Fruit fly (Drosophila melanogaster): ENCODE data around the gene CG31642.

Gene CG31642

DNA sequence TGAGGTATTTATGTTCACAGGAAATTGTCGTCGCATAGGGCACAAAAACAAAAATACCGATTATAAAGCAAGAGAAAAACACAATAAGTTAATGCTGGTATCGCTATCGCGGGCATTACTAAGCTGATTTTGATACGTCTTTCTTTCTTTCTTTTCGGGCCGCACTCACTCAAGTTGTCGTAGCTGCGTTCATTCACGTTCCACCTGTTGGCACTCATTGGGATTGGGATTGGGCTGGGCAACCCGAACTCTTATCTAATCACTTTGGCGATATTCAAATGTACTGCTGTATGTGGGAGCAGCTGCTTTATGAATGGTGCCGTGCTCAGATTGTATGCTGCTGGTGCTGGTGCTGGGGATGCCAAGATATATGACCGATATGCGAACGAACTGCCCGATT is 33.6 kb upstream of the CG31642 start:
- TF ChIP-seq svp (GFP tag), result peak; percentile 68
- TF ChIP-seq fd85E (GFP tag; optimal IDR thresholded peaks at IDR 0.05), result no peak
- no peak for TF ChIP-seq CG1621 (tag; optimal IDR thresholded peaks at IDR 0.05)
- TF ChIP-seq CG10631 (GFP tag; optimal IDR thresholded peaks at IDR 0.05), result no peak
- TF ChIP-seq net (GFP tag; optimal IDR thresholded peaks at IDR 0.05), result no peak
- peak; percentile 6 for TF ChIP-seq vri (GFP tag; optimal IDR thresholded peaks at IDR 0.05)
- no peak for TF ChIP-seq cyc (GFP tag; optimal IDR thresholded peaks at IDR 0.05)
- no peak for TF ChIP-seq CG8119 (GFP tag; IDR thresholded peaks at IDR 0.05)
- no peak for TF ChIP-seq Lpt (GFP tag; optimal IDR thresholded peaks at IDR 0.05)

DNA sequence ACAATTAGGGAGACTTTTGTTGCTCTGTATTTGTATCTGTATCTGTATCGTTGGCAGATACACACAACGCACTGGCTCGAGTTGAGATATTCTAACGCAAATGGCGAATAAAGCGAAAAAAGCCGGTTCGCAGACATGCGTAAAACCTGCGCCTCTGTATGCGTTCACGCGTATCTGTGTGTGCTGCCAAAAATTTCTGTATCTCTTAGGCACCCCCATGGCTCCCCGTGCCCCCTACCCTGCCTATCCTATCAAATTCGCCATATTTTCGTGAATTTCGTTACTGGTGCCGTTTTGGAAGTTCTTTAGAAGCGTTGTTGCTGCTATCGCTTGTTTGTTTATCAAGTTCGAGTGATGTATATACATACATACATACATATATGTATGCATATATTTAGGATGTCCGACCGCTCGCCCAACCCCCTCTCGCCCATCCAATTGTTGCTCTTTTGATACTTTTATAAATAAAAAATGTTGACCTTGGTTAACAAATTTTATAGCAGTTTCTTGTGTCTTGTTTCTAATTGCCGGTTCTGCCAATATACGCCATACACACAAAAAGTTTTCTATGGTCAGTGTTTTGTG is 32.5 kb upstream of the CG31642 start:
- TF ChIP-seq CG7368 (GFP tag; optimal IDR thresholded peaks at IDR 0.05) (no peak), fkh (GFP tag; optimal IDR thresholded peaks at IDR 0.05) (peak; percentile 50), ss (GFP tag; optimal IDR thresholded peaks at IDR 0.05) (no peak), CG32006 (GFP tag; optimal IDR thresholded peaks at IDR 0.05) (no peak), Sox14 (GFP tag; optimal IDR thresholded peaks at IDR 0.05) (no peak), CG6854 (GFP tag; optimal IDR thresholded peaks at IDR 0.05) (no peak), Lpt (GFP tag; optimal IDR thresholded peaks at IDR 0.05) (no peak), Ets21C (GFP tag; optimal IDR thresholded peaks at IDR 0.05) (no peak), svp (GFP tag) (peak; percentile 69), vri (GFP tag; optimal IDR thresholded peaks at IDR 0.05) (peak; percentile 68)

DNA sequence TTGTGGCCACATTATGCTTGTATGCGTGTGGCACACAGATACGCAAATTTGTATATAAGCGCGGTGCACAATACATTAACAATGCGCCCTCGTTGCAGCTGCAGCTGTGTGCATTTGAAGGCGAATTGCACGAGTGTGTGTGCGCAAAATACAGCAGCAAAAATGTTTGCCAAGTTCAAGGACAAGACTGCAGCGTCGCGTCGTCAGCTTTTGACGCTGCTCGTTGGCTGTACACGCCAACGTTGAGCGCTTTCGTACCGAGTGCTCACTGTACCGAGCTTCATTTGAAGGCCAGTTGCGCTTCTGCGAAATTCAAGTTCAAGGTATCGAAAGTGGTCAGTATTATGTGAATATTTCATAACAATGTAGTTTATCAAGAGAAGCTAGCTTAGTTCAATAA is 31.5 kb upstream of the CG31642 start:
- peak; percentile 66 for TF ChIP-seq Met (GFP tag; optimal IDR thresholded peaks at IDR 0.05)
- TF ChIP-seq Eip78C (GFP tag), result peak; percentile 35
- peak; percentile 48 for TF ChIP-seq Hr39 (GFP tag; optimal IDR thresholded peaks at IDR 0.05)
- no peak for TF ChIP-seq Lpt (GFP tag; optimal IDR thresholded peaks at IDR 0.05)
- TF ChIP-seq dac (GFP tag; optimal IDR thresholded peaks at IDR 0.05), result no peak
- TF ChIP-seq lz (GFP tag; optimal IDR thresholded peaks at IDR 0.05), result no peak
- no peak for TF ChIP-seq CG10631 (GFP tag; optimal IDR thresholded peaks at IDR 0.05)
- TF ChIP-seq dsx (GFP tag; optimal IDR thresholded peaks at IDR 0.05; ENCODE audit: poor library complexity, severe bottlenecking), result no peak
- no peak for TF ChIP-seq CG6163 (GFP tag; IDR thresholded peaks at IDR 0.05)
- peak; percentile 65 for TF ChIP-seq Blimp-1 (GFP tag; optimal IDR thresholded peaks at IDR 0.05)
- TF ChIP-seq CG11762 (GFP tag; optimal IDR thresholded peaks at IDR 0.05; ENCODE audit: insufficient read depth), result no peak
- TF ChIP-seq CG6276 (GFP tag; optimal IDR thresholded peaks at IDR 0.05), result no peak
- no peak for TF ChIP-seq spab (GFP tag; optimal IDR thresholded peaks at IDR 0.05)
- no peak for TF ChIP-seq Gug (GFP tag; IDR thresholded peaks at IDR 0.05)
- TF ChIP-seq achi (GFP tag; optimal IDR thresholded peaks at IDR 0.05), result no peak
- TF ChIP-seq CG6792 (GFP tag; optimal IDR thresholded peaks at IDR 0.05), result no peak
- TF ChIP-seq Eip75B (GFP tag; optimal IDR thresholded peaks at IDR 0.05), result no peak
- TF ChIP-seq Ets96B (tag; optimal IDR thresholded peaks at IDR 0.05), result no peak
- no peak for TF ChIP-seq CG11902 (GFP tag; optimal IDR thresholded peaks at IDR 0.05)
- no peak for TF ChIP-seq esn (GFP tag; optimal IDR thresholded peaks at IDR 0.05)
- TF ChIP-seq CG31627 (GFP tag; optimal IDR thresholded peaks at IDR 0.05), result peak; percentile 26
- TF ChIP-seq CG1621 (tag; optimal IDR thresholded peaks at IDR 0.05), result no peak
- no peak for TF ChIP-seq Hr4 (GFP tag; optimal IDR thresholded peaks at IDR 0.05)
- TF ChIP-seq Ets21C (GFP tag; optimal IDR thresholded peaks at IDR 0.05), result no peak
- no peak for TF ChIP-seq Sox15 (GFP tag; optimal IDR thresholded peaks at IDR 0.05)
- TF ChIP-seq ss (GFP tag; optimal IDR thresholded peaks at IDR 0.05), result no peak
- no peak for TF ChIP-seq CG6854 (GFP tag; optimal IDR thresholded peaks at IDR 0.05)
- TF ChIP-seq CG34406 (GFP tag; optimal IDR thresholded peaks at IDR 0.05), result no peak
- no peak for TF ChIP-seq cyc (GFP tag; optimal IDR thresholded peaks at IDR 0.05)
- TF ChIP-seq vri (GFP tag; optimal IDR thresholded peaks at IDR 0.05), result peak; percentile 42
- TF ChIP-seq CG16779 (tag; optimal IDR thresholded peaks at IDR 0.05), result no peak
- no peak for TF ChIP-seq CG3032 (tag; optimal IDR thresholded peaks at IDR 0.05)

Data from whole organism, prepupa.